Worm (Caenorhabditis elegans): Measurements from ENCODE around the gene M7.8.

Gene M7.8

DNA sequence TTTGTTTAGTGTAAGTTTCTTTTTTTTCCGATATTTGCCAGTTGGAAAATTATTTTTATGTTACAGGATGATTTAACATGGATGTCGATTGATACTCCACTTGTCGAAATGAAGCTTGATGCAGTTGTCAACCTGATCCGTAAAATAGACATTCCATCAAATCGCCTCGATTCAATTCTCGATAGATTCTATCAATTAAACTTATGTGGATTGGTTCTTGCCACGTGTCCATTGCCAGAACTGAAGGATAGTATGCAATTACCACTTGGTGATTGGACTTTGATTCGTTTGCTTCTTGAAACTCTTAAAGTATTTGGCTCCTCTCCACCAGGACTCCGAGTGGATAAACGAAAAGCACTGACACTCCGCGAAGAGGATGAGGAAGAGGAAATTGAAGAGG lies 50.5 kb downstream of the M7.8 start:
- TF ChIP-seq T22C8.4 (GFP tag; IDR thresholded peaks at IDR 0.05) (no peak), tab-1 (GFP tag; IDR thresholded peaks at IDR 0.05) (no peak), cog-1 (tag; optimal IDR thresholded peaks at IDR 0.05) (no peak), med-1 (GFP tag; optimal IDR thresholded peaks at IDR 0.05; ENCODE audit: insufficient read depth) (no peak), klf-2 (GFP tag; conservative IDR thresholded peaks at IDR 0.05) (no peak), flt-1 (GFP tag; IDR thresholded peaks at IDR 0.05) (no peak), ref-1 (GFP tag; conservative IDR thresholded peaks at IDR 0.05) (no peak), ztf-23 (GFP tag; IDR thresholded peaks at IDR 0.05) (no peak), ztf-29 (GFP tag; IDR thresholded peaks at IDR 0.05) (no peak)
